Worm (Caenorhabditis elegans) whole organism, L2 larva: ENCODE results near the gene glb-14.

Experiments
- C34F6.9 ChIP-seq: fragments of 150-350 bp; optimal IDR thresholded peaks from 2 replicates; lab custom pipeline; 2014; ENCODE audit warnings: missing biosample characterization, missing genetic modification characterization
- F13H6.1 ChIP-seq: sonication (generic microtip); optimal IDR thresholded peaks from 2 replicates; lab custom pipeline; 2016; ENCODE audit warnings: missing genetic modification characterization, missing compliant biosample characterization
- R02D3.7 ChIP-seq: fragments of 150-350 bp; optimal IDR thresholded peaks from 2 replicates; lab custom pipeline; 2014; ENCODE audit warnings: missing biosample characterization, missing genetic modification characterization
- Y55F3AM.14 ChIP-seq: fragments of 200-800 bp; sonication (Bioruptor generic); optimal IDR thresholded peaks from 2 replicates; lab custom pipeline; 2018; ENCODE audit warnings: mild to moderate bottlenecking, missing genetic modification characterization, missing compliant biosample characterization
- ZK546.5 ChIP-seq: sonication (generic microtip); optimal IDR thresholded peaks from 2 replicates; lab custom pipeline; 2017; ENCODE audit warnings: missing biosample characterization, missing genetic modification characterization
- alr-1 ChIP-seq: fragments of 150-350 bp; optimal IDR thresholded peaks from 2 replicates; lab custom pipeline; 2014; ENCODE audit warnings: missing biosample characterization, missing genetic modification characterization
- aly-2 ChIP-seq: fragments of 150-350 bp; optimal IDR thresholded peaks from 2 replicates; lab custom pipeline; 2014; ENCODE audit warnings: missing biosample characterization, missing genetic modification characterization
- ama-1 ChIP-seq: fragments of 150-350 bp; optimal IDR thresholded peaks from 2 replicates; lab custom pipeline; 2018; ENCODE audit warnings: inconsistent platforms
- blmp-1 ChIP-seq: sonication (generic microtip); optimal IDR thresholded peaks from 2 replicates; lab custom pipeline; 2017; ENCODE audit warnings: missing genetic modification characterization, mild to moderate bottlenecking, missing compliant biosample characterization, antibody characterized with exemption, moderate library complexity; ENCODE audit not compliant: insufficient read depth
- ceh-16 ChIP-seq: fragments of 150-350 bp; optimal IDR thresholded peaks from 2 replicates; lab custom pipeline; 2014; ENCODE audit warnings: missing biosample characterization, missing genetic modification characterization
- ceh-82 ChIP-seq: fragments of 150-350 bp; optimal IDR thresholded peaks from 2 replicates; lab custom pipeline; 2014; ENCODE audit warnings: missing biosample characterization, missing genetic modification characterization
- crh-2 ChIP-seq: sonication (generic microtip); optimal IDR thresholded peaks from 2 replicates; lab custom pipeline; 2017; ENCODE audit warnings: missing biosample characterization, missing genetic modification characterization
- dmd-4 ChIP-seq: sonication (generic microtip); optimal IDR thresholded peaks from 2 replicates; lab custom pipeline; 2017; ENCODE audit warnings: missing biosample characterization, missing genetic modification characterization
- egl-27 ChIP-seq: sonication (generic microtip); optimal IDR thresholded peaks from 3 replicates; lab custom pipeline; 2017; ENCODE audit warnings: missing biosample characterization, missing genetic modification reagents, missing genetic modification characterization
- elt-1 ChIP-seq: fragments of 150-350 bp; optimal IDR thresholded peaks from 2 replicates; lab custom pipeline; 2014; ENCODE audit warnings: missing biosample characterization, missing genetic modification characterization
- elt-3 ChIP-seq: sonication (generic microtip); optimal IDR thresholded peaks from 2 replicates; lab custom pipeline; 2017; ENCODE audit warnings: missing biosample characterization, missing genetic modification characterization
- fos-1 ChIP-seq: fragments of 150-350 bp; optimal IDR thresholded peaks from 2 replicates; lab custom pipeline; 2014; ENCODE audit warnings: missing biosample characterization, missing genetic modification characterization
- gmeb-1 ChIP-seq: fragments of 150-350 bp; optimal IDR thresholded peaks from 2 replicates; lab custom pipeline; 2014; ENCODE audit warnings: missing biosample characterization, missing genetic modification characterization
- lin-11 ChIP-seq: fragments of 150-350 bp; sonication (generic microtip); optimal IDR thresholded peaks from 2 replicates; lab custom pipeline; 2014; ENCODE audit warnings: missing biosample characterization, missing genetic modification characterization, inconsistent platforms, mixed read lengths
- lin-13 ChIP-seq: fragments of 150-350 bp; optimal IDR thresholded peaks from 2 replicates; lab custom pipeline; 2014; ENCODE audit warnings: missing biosample characterization, missing genetic modification reagents, missing genetic modification characterization
- lsy-2 ChIP-seq, 2 experiments: fragments of 150-350 bp in 1 of 2; sonication (generic microtip) in 1 of 2; optimal IDR thresholded peaks; 2 replicates each; lab custom pipeline; 2014 to 2017; ENCODE audit warnings: missing biosample characterization in 2 of 2, missing genetic modification characterization in 2 of 2
- mab-5 ChIP-seq: fragments of 150-350 bp; optimal IDR thresholded peaks from 2 replicates; lab custom pipeline; 2014; ENCODE audit warnings: missing biosample characterization, missing genetic modification characterization
- mbf-1 ChIP-seq: sonication (generic microtip); optimal IDR thresholded peaks from 2 replicates; lab custom pipeline; 2017; ENCODE audit warnings: missing biosample characterization, missing genetic modification characterization
- mdl-1 ChIP-seq, 2 experiments: fragments of 150-350 bp in 1 of 2; sonication (generic microtip) in 1 of 2; optimal IDR thresholded peaks; 2 replicates each; lab custom pipeline; 2017; ENCODE audit warnings: missing biosample characterization in 2 of 2, missing genetic modification characterization in 2 of 2
- nhr-10 ChIP-seq: sonication (generic microtip); optimal IDR thresholded peaks from 2 replicates; lab custom pipeline; 2017; ENCODE audit warnings: missing biosample characterization, missing genetic modification characterization
- nhr-11 ChIP-seq: fragments of 150-350 bp; optimal IDR thresholded peaks from 2 replicates; lab custom pipeline; 2014; ENCODE audit warnings: missing biosample characterization, missing genetic modification characterization
- nhr-12 ChIP-seq: fragments of 150-350 bp; optimal IDR thresholded peaks from 2 replicates; lab custom pipeline; 2014; ENCODE audit warnings: missing biosample characterization, missing genetic modification characterization
- nhr-129 ChIP-seq: fragments of 150-350 bp; optimal IDR thresholded peaks from 2 replicates; lab custom pipeline; 2014; ENCODE audit warnings: missing biosample characterization, missing genetic modification characterization
- nhr-21 ChIP-seq: fragments of 150-350 bp; optimal IDR thresholded peaks from 2 replicates; lab custom pipeline; 2014; ENCODE audit warnings: missing biosample characterization, missing genetic modification characterization
- nhr-237 ChIP-seq: fragments of 150-350 bp; optimal IDR thresholded peaks from 2 replicates; lab custom pipeline; 2014; ENCODE audit warnings: missing biosample characterization, missing genetic modification characterization
- nhr-25 ChIP-seq: fragments of 150-350 bp; sonication (generic microtip); optimal IDR thresholded peaks from 3 replicates; lab custom pipeline; 2014; ENCODE audit warnings: missing biosample characterization, missing genetic modification characterization
- nhr-6 ChIP-seq: fragments of 150-350 bp; optimal IDR thresholded peaks from 2 replicates; lab custom pipeline; 2014; ENCODE audit warnings: missing biosample characterization, missing genetic modification characterization
- nhr-77 ChIP-seq: fragments of 150-350 bp; optimal IDR thresholded peaks from 2 replicates; lab custom pipeline; 2014; ENCODE audit warnings: missing biosample characterization, missing genetic modification characterization
- peb-1 ChIP-seq: fragments of 150-350 bp; optimal IDR thresholded peaks from 2 replicates; lab custom pipeline; 2014; ENCODE audit warnings: missing biosample characterization, missing genetic modification characterization
- sem-4 ChIP-seq: fragments of 150-350 bp; optimal IDR thresholded peaks from 2 replicates; lab custom pipeline; 2014; ENCODE audit warnings: missing biosample characterization, missing genetic modification reagents, missing genetic modification characterization
- skn-1 ChIP-seq: sonication (generic microtip); optimal IDR thresholded peaks from 2 replicates; lab custom pipeline; 2017; ENCODE audit warnings: missing biosample characterization, missing genetic modification characterization
- sma-3 ChIP-seq: sonication (generic microtip); optimal IDR thresholded peaks from 2 replicates; lab custom pipeline; 2016; ENCODE audit warnings: missing genetic modification reagents, missing genetic modification characterization, missing compliant biosample characterization
- sma-9 ChIP-seq, 2 experiments: fragments of 150-350 bp in 1 of 2; sonication (generic microtip) in 1 of 2; optimal IDR thresholded peaks; 2 replicates each; lab custom pipeline; 2014 to 2016; ENCODE audit warnings: missing genetic modification characterization in 2 of 2, mild to moderate bottlenecking in 1 of 2, missing biosample characterization in 1 of 2, missing compliant biosample characterization in 1 of 2, missing genetic modification reagents in 1 of 2, moderate library complexity in 1 of 2
- snpc-4 ChIP-seq: fragments of 150-350 bp; optimal IDR thresholded peaks from 2 replicates; lab custom pipeline; 2014; ENCODE audit warnings: missing biosample characterization, missing genetic modification characterization
- unc-39 ChIP-seq: fragments of 150-350 bp; optimal IDR thresholded peaks from 2 replicates; lab custom pipeline; 2014; ENCODE audit warnings: missing biosample characterization, missing genetic modification characterization
- unc-55 ChIP-seq: fragments of 150-350 bp; sonication (generic microtip); optimal IDR thresholded peaks from 3 replicates; lab custom pipeline; 2014; ENCODE audit warnings: missing biosample characterization, missing genetic modification reagents, missing genetic modification characterization
- unc-62 ChIP-seq: fragments of 150-350 bp; optimal IDR thresholded peaks from 2 replicates; lab custom pipeline; 2014; ENCODE audit warnings: missing biosample characterization, missing genetic modification reagents, missing genetic modification characterization
- zag-1 ChIP-seq: fragments of 150-350 bp; optimal IDR thresholded peaks from 2 replicates; lab custom pipeline; 2014; ENCODE audit warnings: missing biosample characterization, missing genetic modification characterization
- ztf-1 ChIP-seq: fragments of 200-800 bp; sonication (Bioruptor generic); conservative IDR thresholded peaks from 2 replicates; pipeline ENCODE4 v1.3.6; 2022; ENCODE audit warnings: missing genetic modification characterization, missing compliant biosample characterization
- ztf-11 ChIP-seq: sonication (generic microtip); optimal IDR thresholded peaks from 2 replicates; lab custom pipeline; 2017; ENCODE audit warnings: missing biosample characterization, missing genetic modification characterization

Gene glb-14

ce11 chrV:15512856-15513756, 31.7 kb downstream of the glb-14 start:
- TF ChIP-seq blmp-1 (tag; lab: Kevin White, UChicago): no peak
- TF ChIP-seq peb-1 (tag; lab: Kevin White, UChicago): no peak

- TF ChIP-seq C34F6.9 (tag; lab: Kevin White, UChicago) (peak; percentile 83), Y55F3AM.14 (GFP tag; lab: Kevin White, UChicago) (no peak), ama-1 (lab: Kevin White, UChicago) (no peak), lin-13 (GFP tag; lab: Kevin White, UChicago) (no peak), sem-4 (tag; lab: Kevin White, UChicago) (no peak), nhr-21 (tag; lab: Kevin White, UChicago) (peak; percentile 72), nhr-6 (tag; lab: Kevin White, UChicago) (peak; percentile 56), nhr-77 (tag; lab: Kevin White, UChicago) (peak; percentile 43), gmeb-1 (tag; lab: Kevin White, UChicago) (peak; percentile 85), peb-1 (tag; lab: Kevin White, UChicago) (no peak), nhr-10 (tag; lab: Kevin White, UChicago) (no peak), lin-11 (tag; lab: Kevin White, UChicago) (peak; percentile 69), ztf-11 (no peak), nhr-129 (tag; lab: Kevin White, UChicago) (peak; percentile 87), lsy-2 (tag; optimal IDR thresholded peaks at IDR 0.05; lab: Kevin White, UChicago) (peak; percentile 98 to 99), nhr-25 (tag; lab: Kevin White, UChicago) (peak; percentile 82), snpc-4 (tag; lab: Kevin White, UChicago) (peak; percentile 80), alr-1 (no peak), ceh-82 (peak; percentile 28), crh-2 (tag; lab: Kevin White, UChicago) (peak; percentile 86), dmd-4 (tag; lab: Kevin White, UChicago) (no peak), mdl-1 (tag; optimal IDR thresholded peaks at IDR 0.05; lab: Kevin White, UChicago) (no peak), zag-1 (tag; lab: Kevin White, UChicago) (peak; percentile 22), unc-39 (tag; lab: Kevin White, UChicago) (no peak), fos-1 (tag; lab: Kevin White, UChicago) (peak; percentile 48), aly-2 (tag; lab: Kevin White, UChicago) (no peak), sma-9 (GFP tag; optimal IDR thresholded peaks at IDR 0.05; lab: Kevin White, UChicago) (peak; percentile 86), sma-9 (tag; optimal IDR thresholded peaks at IDR 0.05; lab: Kevin White, UChicago) (no peak), egl-27 (tag; lab: Kevin White, UChicago) (peak; percentile 43), F13H6.1 (peak; percentile 71), ZK546.5 (peak; percentile 21), mbf-1 (tag; lab: Kevin White, UChicago) (no peak), blmp-1 (tag; lab: Kevin White, UChicago) (peak; percentile 58), mab-5 (tag; lab: Kevin White, UChicago) (peak; percentile 45), ztf-1 (GFP tag; lab: Robert Waterston, UW) (no peak), skn-1 (tag; lab: Kevin White, UChicago) (no peak), unc-62 (no peak), sma-3 (GFP tag; lab: Kevin White, UChicago) (peak; percentile 65), elt-3 (tag; lab: Kevin White, UChicago) (no peak), R02D3.7 (tag; lab: Kevin White, UChicago) (peak; percentile 45), nhr-11 (tag; lab: Kevin White, UChicago) (no peak), nhr-237 (no peak), elt-1 (tag; lab: Kevin White, UChicago) (no peak), nhr-12 (tag; lab: Kevin White, UChicago) (no peak), ceh-16 (tag; lab: Kevin White, UChicago) (peak; percentile 18), unc-55 (peak; percentile 95)
These were observed 33.1 kb downstream of the glb-14 start, which contains the start of gene rpl-38 for ce11 chrV:15511613-15512216. rpl-38 (plus strand) TSS chrV:15512166.
